Worm (Caenorhabditis elegans): ENCODE results near the gene slc-25A18.2.

Gene slc-25A18.2

ce11 chrIV:7505866-7506488 lies 31.1 kb downstream of the slc-25A18.2 start (continued):
- peak; percentile 14 for TF ChIP-seq nhr-20 (tag; optimal IDR thresholded peaks at IDR 0.05)
- TF ChIP-seq nhr-90 (tag; optimal IDR thresholded peaks at IDR 0.05; ENCODE audit: poor library complexity), result peak; percentile 63
- TF ChIP-seq nhr-28 (tag; optimal IDR thresholded peaks at IDR 0.05), result no peak
- peak; percentile 25 for TF ChIP-seq dsc-1 (tag; optimal IDR thresholded peaks at IDR 0.05)
- TF ChIP-seq efl-3 (GFP tag; optimal IDR thresholded peaks at IDR 0.05), result no peak
- TF ChIP-seq Y116A8C.19 (tag; optimal IDR thresholded peaks at IDR 0.05; ENCODE audit: borderline replicate concordance), result no peak
- TF ChIP-seq nhr-71 (tag; optimal IDR thresholded peaks at IDR 0.05), result peak; percentile 72
- no peak for TF ChIP-seq mef-2 (tag; optimal IDR thresholded peaks at IDR 0.05)
- no peak for TF ChIP-seq blmp-1 (tag; optimal IDR thresholded peaks at IDR 0.05)
- no peak for TF ChIP-seq ceh-82 (tag; optimal IDR thresholded peaks at IDR 0.05)
- no peak for TF ChIP-seq lin-13 (GFP tag; optimal IDR thresholded peaks at IDR 0.05)
- TF ChIP-seq ztf-11 (tag; optimal IDR thresholded peaks at IDR 0.05), result peak in 1 of 2 experiments; percentile 11
- no peak for TF ChIP-seq hlh-4 (tag; optimal IDR thresholded peaks at IDR 0.05)
- TF ChIP-seq nhr-77 (tag; optimal IDR thresholded peaks at IDR 0.05), result no peak
- TF ChIP-seq nhr-84 (tag; optimal IDR thresholded peaks at IDR 0.05), result no peak
- peak in 1 of 2 experiments; percentile 15 for TF ChIP-seq efl-1 (optimal IDR thresholded peaks at IDR 0.05)
- TF ChIP-seq efl-1 (GFP tag; optimal IDR thresholded peaks at IDR 0.05 in 1 of 2), result peak in 1 of 2 experiments; percentile 88
- peak in 1 of 3 experiments; percentile 34 for TF ChIP-seq dpl-1 (GFP tag; optimal IDR thresholded peaks at IDR 0.05)
- TF ChIP-seq mab-9 (GFP tag; IDR thresholded peaks at IDR 0.05), result no peak
- peak; percentile 67 for TF ChIP-seq ztf-4 (tag; optimal IDR thresholded peaks at IDR 0.05)
- no peak for TF ChIP-seq egl-13 (tag; optimal IDR thresholded peaks at IDR 0.05)
- TF ChIP-seq lin-39 (tag; optimal IDR thresholded peaks at IDR 0.05), result no peak
- no peak for TF ChIP-seq fkh-8 (tag; optimal IDR thresholded peaks at IDR 0.05)
- no peak for TF ChIP-seq F16B12.6 (tag; optimal IDR thresholded peaks at IDR 0.05)
- TF ChIP-seq unc-98 (GFP tag; IDR thresholded peaks at IDR 0.05), result no peak
- no peak for TF ChIP-seq C16A3.4 (tag; optimal IDR thresholded peaks at IDR 0.05)
- TF ChIP-seq nhr-85 (tag), result peak; percentile 84
- no peak for TF ChIP-seq C04F5.9 (tag; optimal IDR thresholded peaks at IDR 0.05)
- TF ChIP-seq ceh-88 (GFP tag; IDR thresholded peaks at IDR 0.05), result peak; percentile 25; the same call in 1 of the 2 replicates
- no peak for TF ChIP-seq mep-1 (tag; optimal IDR thresholded peaks at IDR 0.05)
- no peak for TF ChIP-seq unc-130 (tag; optimal IDR thresholded peaks at IDR 0.05)
- TF ChIP-seq ces-1 (GFP tag; optimal IDR thresholded peaks at IDR 0.05), result no peak
- TF ChIP-seq grh-1 (GFP tag; IDR thresholded peaks at IDR 0.05), result 0 out of 2 replicates have a peak, but pooled peaks have one; percentile 28
- TF ChIP-seq unc-86 (tag; optimal IDR thresholded peaks at IDR 0.05), result no peak
- TF ChIP-seq ceh-90 (tag; optimal IDR thresholded peaks at IDR 0.05), result no peak
- TF ChIP-seq sptf-1 (tag; optimal IDR thresholded peaks at IDR 0.05), result no peak
- no peak for TF ChIP-seq mdl-1 (tag; optimal IDR thresholded peaks at IDR 0.05)
- TF ChIP-seq unc-62 (GFP tag; optimal IDR thresholded peaks at IDR 0.05), result no peak
- TF ChIP-seq swsn-7 (tag; optimal IDR thresholded peaks at IDR 0.05), result peak; percentile 44
- TF ChIP-seq hlh-17 (GFP tag; optimal IDR thresholded peaks at IDR 0.05; ENCODE audit: borderline replicate concordance), result no peak
- peak in 1 of 2 experiments; percentile 32 for TF ChIP-seq lsy-2 (tag; optimal IDR thresholded peaks at IDR 0.05)
- TF ChIP-seq lin-35 (GFP tag; optimal IDR thresholded peaks at IDR 0.05), result peak in 1 of 2 experiments; percentile 59
- no peak for TF ChIP-seq xbp-1 (tag; optimal IDR thresholded peaks at IDR 0.05)
- TF ChIP-seq nhr-12 (tag; optimal IDR thresholded peaks at IDR 0.05), result no peak
- peak; percentile 44 for TF ChIP-seq pax-3 (tag; optimal IDR thresholded peaks at IDR 0.05)
- peak; percentile 1 for TF ChIP-seq tbx-2 (tag; optimal IDR thresholded peaks at IDR 0.05)
- no peak for TF ChIP-seq zag-1 (tag; optimal IDR thresholded peaks at IDR 0.05)
- no peak for TF ChIP-seq aha-1 (tag; optimal IDR thresholded peaks at IDR 0.05)
- no peak for TF ChIP-seq jun-1 (tag; optimal IDR thresholded peaks at IDR 0.05)
- no peak for TF ChIP-seq lin-15B (tag; optimal IDR thresholded peaks at IDR 0.05)

All from whole organism, L1 larva.